Worm (Caenorhabditis elegans): ENCODE measurements around the gene C44C10.11.
A peak's percentile ranks its signal among the peaks of the same experiment; 100 is the strongest.

C44C10.11 gene

DNA sequence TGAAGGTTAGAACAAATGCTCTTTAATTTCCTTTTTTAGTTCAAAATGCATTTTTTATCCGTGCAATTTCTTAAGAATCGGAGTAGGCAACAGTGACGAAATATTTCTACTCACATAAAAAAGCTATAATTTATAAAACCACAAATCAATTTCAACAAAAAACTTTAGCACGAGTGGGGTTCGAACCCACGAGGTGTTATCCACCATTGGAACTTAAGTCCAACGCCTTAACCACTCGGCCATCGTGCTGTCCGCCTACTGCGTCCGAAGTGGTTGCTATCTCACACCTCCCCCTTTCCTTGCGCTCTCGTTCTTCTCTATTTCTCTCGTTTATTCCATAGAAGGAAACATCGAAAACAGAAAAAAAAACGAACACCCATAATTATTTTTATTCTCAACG, 47.5 kb upstream of the C44C10.11 start (continued):
- TF ChIP-seq ztf-7 (tag; optimal IDR thresholded peaks at IDR 0.05) (peak; percentile 69), unc-39 (tag; optimal IDR thresholded peaks at IDR 0.05) (no peak), php-3 (GFP tag; IDR thresholded peaks at IDR 0.05) (peak; percentile 81; the same call in 1 of the 2 replicates), lin-38 (GFP tag; IDR thresholded peaks at IDR 0.05) (no peak), zip-2 (tag; optimal IDR thresholded peaks at IDR 0.05) (peak; percentile 71), F49E8.2 (tag; optimal IDR thresholded peaks at IDR 0.05; ENCODE audit: borderline replicate concordance) (no peak), F26F4.8 (GFP tag; conservative IDR thresholded peaks at IDR 0.05) (peak; percentile 88), pqm-1 (tag; optimal IDR thresholded peaks at IDR 0.05) (no peak), lin-13 (GFP tag; optimal IDR thresholded peaks at IDR 0.05) (no peak), skn-1 (tag; optimal IDR thresholded peaks at IDR 0.05) (no peak), mdl-1 (tag; optimal IDR thresholded peaks at IDR 0.05) (peak; percentile 16 to 55), lin-39 (tag; optimal IDR thresholded peaks at IDR 0.05) (no peak), gei-8 (GFP tag; optimal IDR thresholded peaks at IDR 0.05) (peak; percentile 88), ceh-20 (GFP tag; IDR thresholded peaks at IDR 0.05) (peak; percentile 88), lin-29 (GFP tag; IDR thresholded peaks at IDR 0.05) (peak; percentile 82), spr-3 (GFP tag; optimal IDR thresholded peaks at IDR 0.05) (peak; percentile 85), Y105C5A.15 (GFP tag; IDR thresholded peaks at IDR 0.05) (peak; percentile 79; the same call in 1 of the 2 replicates), T26A8.4 (GFP tag; IDR thresholded peaks at IDR 0.05) (no peak; the same call in none of the 2 replicates), arid-1 (GFP tag; conservative IDR thresholded peaks at IDR 0.05) (peak; percentile 89), D1046.2 (GFP tag; IDR thresholded peaks at IDR 0.05) (no peak; the same call in none of the 2 replicates), nhr-41 (GFP tag; IDR thresholded peaks at IDR 0.05) (peak; percentile 73; the same call in 1 of the 2 replicates), F10B5.3 (tag; optimal IDR thresholded peaks at IDR 0.05) (peak; percentile 52), jun-1 (tag; optimal IDR thresholded peaks at IDR 0.05) (no peak), hmg-1.1 (GFP tag; IDR thresholded peaks at IDR 0.05) (peak; percentile 96), nhr-11 (tag; optimal IDR thresholded peaks at IDR 0.05) (peak; percentile 42), lim-7 (GFP tag; IDR thresholded peaks at IDR 0.05) (peak; percentile 98), dpl-1 (GFP tag; optimal IDR thresholded peaks at IDR 0.05) (peak; percentile 29), T20F7.1 (GFP tag; optimal IDR thresholded peaks at IDR 0.05) (peak; percentile 64), nhr-77 (tag; optimal IDR thresholded peaks at IDR 0.05) (no peak), Y75B8A.6 (GFP tag; IDR thresholded peaks at IDR 0.05) (no peak), egl-27 (tag; optimal IDR thresholded peaks at IDR 0.05) (no peak), nhr-6 (tag; optimal IDR thresholded peaks at IDR 0.05) (peak; percentile 33), ceh-82 (tag; optimal IDR thresholded peaks at IDR 0.05) (no peak), zfp-3 (GFP tag; conservative IDR thresholded peaks at IDR 0.05) (0 out of 2 replicates have a peak, but pooled peaks have one; percentile 61), zip-11 (GFP tag; IDR thresholded peaks at IDR 0.05) (peak; percentile 79; the same call in 1 of the 2 replicates), mxl-3 (GFP tag; optimal IDR thresholded peaks at IDR 0.05) (peak; percentile 60), daf-19 (GFP tag; conservative IDR thresholded peaks at IDR 0.05) (peak; percentile 84), lin-1 (GFP tag; IDR thresholded peaks at IDR 0.05) (peak; percentile 87), aha-1 (tag) (no peak), mdt-29 (GFP tag; IDR thresholded peaks at IDR 0.05) (peak; percentile 68; the same call in 1 of the 2 replicates), tag-97 (GFP tag; IDR thresholded peaks at IDR 0.05) (no peak), mxl-2 (GFP tag; conservative IDR thresholded peaks at IDR 0.05) (no peak; the same call in 1 of the 2 replicates), zfp-2 (tag; optimal IDR thresholded peaks at IDR 0.05) (peak; percentile 7), mes-2 (tag; optimal IDR thresholded peaks at IDR 0.05; ENCODE audit: poor library complexity, severe bottlenecking) (peak; percentile 86), daf-8 (GFP tag; IDR thresholded peaks at IDR 0.05) (peak; percentile 79; the same call in 1 of the 2 replicates), rbr-2 (tag; optimal IDR thresholded peaks at IDR 0.05) (peak; percentile 85), Y5F2A.4 (GFP tag; optimal IDR thresholded peaks at IDR 0.05) (peak; percentile 70), ztf-11 (tag; optimal IDR thresholded peaks at IDR 0.05) (no peak), egl-43 (GFP tag; IDR thresholded peaks at IDR 0.05) (peak; percentile 98), aly-2 (tag; optimal IDR thresholded peaks at IDR 0.05) (no peak), sdz-12 (GFP tag; optimal IDR thresholded peaks at IDR 0.05) (peak; percentile 86)
